Fruit fly (Drosophila melanogaster) whole organism, embryonic: ENCODE results near the gene CG17364.

Source experiments
- Aef1 ChIP-seq: fragments of 200-800 bp; sonication (Bioruptor generic); IDR thresholded peaks from 3 replicates; pipeline ENCODE4 v1.3.6; 2022; ENCODE audit warnings: missing biosample characterization, missing genetic modification characterization
- Asciz ChIP-seq: fragments of 200-800 bp; sonication (Bioruptor generic); optimal IDR thresholded peaks from 2 replicates; lab custom pipeline; 2017; ENCODE audit warnings: missing biosample characterization, mild to moderate bottlenecking, missing genetic modification characterization, missing genetic modification reagents
- Bgb ChIP-seq: fragments of 200-800 bp; sonication (Bioruptor generic); IDR thresholded peaks from 2 replicates; pipeline ENCODE4 v1.3.6; 2022; ENCODE audit warnings: missing biosample characterization, missing genetic modification characterization; ENCODE audit not compliant: partially characterized antibody
- CG10274 ChIP-seq: fragments of 200-800 bp; sonication (Bioruptor generic); optimal IDR thresholded peaks from 3 replicates; lab custom pipeline; 2017; ENCODE audit warnings: missing biosample characterization, mild to moderate bottlenecking, missing genetic modification characterization
- CG10321 ChIP-seq: fragments of 200-800 bp; sonication (Bioruptor generic); IDR thresholded peaks from 2 replicates; pipeline ENCODE4 v1.3.6; 2022; ENCODE audit warnings: missing biosample characterization, missing genetic modification characterization
- CG10366 ChIP-seq: fragments of 200-800 bp; sonication (Bioruptor generic); IDR thresholded peaks from 2 replicates; pipeline ENCODE4 v1.3.6; 2022; ENCODE audit warnings: missing biosample characterization, missing genetic modification characterization
- CG12659 ChIP-seq: fragments of 200-800 bp; sonication (Bioruptor generic); optimal IDR thresholded peaks from 3 replicates; lab custom pipeline; 2017; ENCODE audit warnings: mild to moderate bottlenecking, missing biosample characterization, missing genetic modification reagents, missing genetic modification characterization
- CG15514 ChIP-seq: fragments of 200-800 bp; sonication (Bioruptor generic); optimal IDR thresholded peaks from 3 replicates; lab custom pipeline; 2017; ENCODE audit warnings: missing biosample characterization, missing genetic modification characterization, mild to moderate bottlenecking, moderate library complexity, missing genetic modification reagents
- CG17328 ChIP-seq: fragments of 200-800 bp; sonication (Bioruptor generic); IDR thresholded peaks from 2 replicates; pipeline ENCODE4 v1.3.6; 2022; ENCODE audit warnings: missing biosample characterization, missing genetic modification characterization
- CG17361 ChIP-seq: fragments of 200-800 bp; sonication (Bioruptor generic); IDR thresholded peaks from 3 replicates; pipeline ENCODE4 v1.3.6; 2022; ENCODE audit warnings: missing biosample characterization, missing genetic modification characterization
- CG4424 ChIP-seq: fragments of 200-800 bp; sonication (Bioruptor generic); optimal IDR thresholded peaks from 3 replicates; lab custom pipeline; 2016; ENCODE audit warnings: missing biosample characterization, missing genetic modification characterization
- CG4617 ChIP-seq: fragments of 200-800 bp; sonication (Bioruptor generic); optimal IDR thresholded peaks from 3 replicates; lab custom pipeline; 2016; ENCODE audit warnings: missing biosample characterization, missing genetic modification characterization, borderline replicate concordance
- CG4730 ChIP-seq: fragments of 200-800 bp; sonication (Bioruptor generic); IDR thresholded peaks from 2 replicates; pipeline ENCODE4 v1.3.6; 2022; ENCODE audit warnings: missing biosample characterization, missing genetic modification characterization
- CG5245 ChIP-seq: fragments of 200-800 bp; sonication (Bioruptor generic); optimal IDR thresholded peaks from 3 replicates; lab custom pipeline; 2016; ENCODE audit warnings: missing biosample characterization, missing genetic modification characterization
- CG6654 ChIP-seq: fragments of 200-800 bp; sonication (Bioruptor generic); optimal IDR thresholded peaks from 2 replicates; lab custom pipeline; 2017; ENCODE audit warnings: missing biosample characterization, mild to moderate bottlenecking, missing genetic modification characterization
- CG6689 ChIP-seq: fragments of 200-800 bp; sonication (Bioruptor generic); IDR thresholded peaks from 2 replicates; pipeline ENCODE4 v1.3.6; 2022; ENCODE audit warnings: missing biosample characterization, missing genetic modification characterization
- CG6791 ChIP-seq: fragments of 200-800 bp; sonication (Bioruptor generic); IDR thresholded peaks from 3 replicates; pipeline ENCODE4 v1.3.6; 2022; ENCODE audit warnings: missing biosample characterization, missing genetic modification characterization; ENCODE audit not compliant: partially characterized antibody
- CG7556 ChIP-seq: fragments of 200-800 bp; sonication (Bioruptor generic); optimal IDR thresholded peaks from 2 replicates; lab custom pipeline; 2017; ENCODE audit warnings: missing biosample characterization, mild to moderate bottlenecking, missing genetic modification characterization
- CG7786 ChIP-seq: fragments of 200-800 bp; sonication (Bioruptor generic); optimal IDR thresholded peaks from 2 replicates; lab custom pipeline; 2016; ENCODE audit warnings: missing biosample characterization, missing genetic modification characterization
- CG7839 ChIP-seq: fragments of 200-800 bp; sonication (Bioruptor generic); optimal IDR thresholded peaks from 3 replicates; lab custom pipeline; 2018; ENCODE audit warnings: missing biosample characterization, mild to moderate bottlenecking, missing genetic modification characterization, moderate library complexity
- CG8944 ChIP-seq: fragments of 200-800 bp; sonication (Bioruptor generic); optimal IDR thresholded peaks from 3 replicates; lab custom pipeline; 2016; ENCODE audit warnings: missing biosample characterization, missing genetic modification characterization
- CG9876 ChIP-seq: fragments of 200-800 bp; sonication (Bioruptor generic); optimal IDR thresholded peaks from 2 replicates; lab custom pipeline; 2016; ENCODE audit warnings: missing biosample characterization, missing genetic modification characterization
- D ChIP-seq, 2 experiments: fragments of 200-800 bp in 1 of 2; fragments of >200 bp in 1 of 2; sonication (Bioruptor generic) in 1 of 2; optimal IDR thresholded peaks; 2 replicates in 1 of 2; 3 replicates in 1 of 2; lab custom pipeline; 2017; ENCODE audit warnings: mild to moderate bottlenecking in 1 of 2, missing biosample characterization in 1 of 2, missing genetic modification characterization in 1 of 2, missing genetic modification reagents in 1 of 2
- Deaf1 ChIP-seq: fragments of 200-800 bp; optimal IDR thresholded peaks from 3 replicates; lab custom pipeline; 2019; ENCODE audit warnings: missing biosample characterization, mild to moderate bottlenecking, missing genetic modification characterization, moderate library complexity
- Dip2 ChIP-seq: fragments of 200-800 bp; sonication (Bioruptor generic); IDR thresholded peaks from 2 replicates; pipeline ENCODE4 v1.3.6; 2022; ENCODE audit warnings: missing biosample characterization, missing genetic modification characterization
- Dref ChIP-seq: fragments of 200-800 bp; sonication (Bioruptor generic); IDR thresholded peaks from 2 replicates; pipeline ENCODE4 v1.3.6; 2022; ENCODE audit warnings: missing biosample characterization, missing genetic modification characterization
- HLHmδ ChIP-seq: fragments of 200-800 bp; sonication (Bioruptor generic); optimal IDR thresholded peaks from 2 replicates; lab custom pipeline; 2018; ENCODE audit warnings: missing biosample characterization, mild to moderate bottlenecking, missing genetic modification characterization, moderate library complexity
- Hr78 ChIP-seq, 2 experiments: fragments of 200-800 bp in 1 of 2; fragments of >200 bp in 1 of 2; sonication (Bioruptor generic) in 1 of 2; optimal IDR thresholded peaks; 2 replicates each; lab custom pipeline; 2017 to 2019; ENCODE audit warnings: missing biosample characterization in 2 of 2, missing genetic modification characterization in 2 of 2, mild to moderate bottlenecking in 1 of 2, moderate library complexity in 1 of 2
- MESR4 ChIP-seq: fragments of 200-800 bp; sonication (Bioruptor generic); optimal IDR thresholded peaks from 2 replicates; lab custom pipeline; 2018; ENCODE audit warnings: missing biosample characterization, mild to moderate bottlenecking, missing genetic modification characterization, moderate library complexity
- Neu2 ChIP-seq: fragments of 200-800 bp; sonication (Bioruptor generic); optimal IDR thresholded peaks from 3 replicates; lab custom pipeline; 2016; ENCODE audit warnings: missing biosample characterization, missing genetic modification characterization, borderline replicate concordance
- Tbp ChIP-seq: fragments of >200 bp; optimal IDR thresholded peaks from 2 replicates; lab custom pipeline; 2018; ENCODE audit warnings: missing biosample characterization, missing genetic modification characterization
- Trl ChIP-seq, 3 experiments: fragments of >200 bp in 2 of 3; fragments of 200-800 bp in 1 of 3; sonication (Bioruptor generic) in 1 of 3; optimal IDR thresholded peaks; 2 replicates in 1 of 3; 3 replicates in 2 of 3; lab custom pipeline; 2016 to 2017; ENCODE audit warnings: missing biosample characterization in 1 of 3, missing genetic modification characterization in 1 of 3
- ase ChIP-seq: fragments of 200-800 bp; sonication (Bioruptor generic); IDR thresholded peaks from 3 replicates; pipeline ENCODE4 v1.3.6; 2022; ENCODE audit warnings: missing biosample characterization, missing genetic modification characterization
- bowl ChIP-seq: fragments of 200-800 bp; sonication (Bioruptor generic); IDR thresholded peaks from 2 replicates; pipeline ENCODE4 v1.3.6; 2022; ENCODE audit warnings: missing biosample characterization, missing genetic modification characterization
- cato ChIP-seq: fragments of 200-800 bp; sonication (Bioruptor generic); optimal IDR thresholded peaks from 2 replicates; lab custom pipeline; 2016; ENCODE audit warnings: missing biosample characterization, missing genetic modification characterization, borderline replicate concordance
- cg ChIP-seq: fragments of 200-800 bp; sonication (Bioruptor generic); optimal IDR thresholded peaks from 3 replicates; lab custom pipeline; 2019; ENCODE audit warnings: missing biosample characterization, mild to moderate bottlenecking, missing genetic modification characterization, moderate library complexity
- cwo ChIP-seq: fragments of 200-800 bp; sonication (Bioruptor generic); optimal IDR thresholded peaks from 3 replicates; lab custom pipeline; 2017; ENCODE audit warnings: missing biosample characterization, missing genetic modification characterization, mild to moderate bottlenecking, moderate library complexity, missing genetic modification reagents
- gsb ChIP-seq: fragments of 200-800 bp; sonication (Bioruptor generic); IDR thresholded peaks from 2 replicates; pipeline ENCODE4 v1.3.6; 2022; ENCODE audit warnings: missing biosample characterization, missing genetic modification characterization
- h ChIP-seq: fragments of >200 bp; optimal IDR thresholded peaks from 2 replicates; lab custom pipeline; 2017
- hb ChIP-seq: fragments of 200-800 bp; sonication (Bioruptor generic); IDR thresholded peaks from 3 replicates; pipeline ENCODE4 v1.3.6; 2022; ENCODE audit warnings: missing biosample characterization, missing genetic modification characterization; ENCODE audit not compliant: partially characterized antibody
- hbn ChIP-seq: fragments of 200-800 bp; sonication (Bioruptor generic); IDR thresholded peaks from 2 replicates; pipeline ENCODE4 v1.3.6; 2022; ENCODE audit warnings: missing biosample characterization, missing genetic modification characterization; ENCODE audit not compliant: partially characterized antibody
- mirr ChIP-seq: fragments of 200-800 bp; sonication (Bioruptor generic); optimal IDR thresholded peaks from 3 replicates; lab custom pipeline; 2018; ENCODE audit warnings: missing biosample characterization, mild to moderate bottlenecking, missing genetic modification characterization
- nom ChIP-seq: fragments of 200-800 bp; sonication (Bioruptor generic); optimal IDR thresholded peaks from 2 replicates; lab custom pipeline; 2017; ENCODE audit warnings: missing biosample characterization, missing genetic modification characterization, mild to moderate bottlenecking, moderate library complexity, missing genetic modification reagents
- oc ChIP-seq: fragments of 200-800 bp; sonication (Bioruptor generic); optimal IDR thresholded peaks from 2 replicates; lab custom pipeline; 2018; ENCODE audit warnings: missing biosample characterization, mild to moderate bottlenecking, missing genetic modification characterization, moderate library complexity
- pho ChIP-seq: fragments of 200-800 bp; sonication (Bioruptor generic); optimal IDR thresholded peaks from 2 replicates; lab custom pipeline; 2016; ENCODE audit warnings: missing biosample characterization, missing genetic modification characterization
- tio ChIP-seq: fragments of 200-800 bp; sonication (Bioruptor generic); optimal IDR thresholded peaks from 2 replicates; lab custom pipeline; 2017; ENCODE audit warnings: missing biosample characterization, missing genetic modification characterization, inconsistent platforms
- toy ChIP-seq: fragments of 200-800 bp; sonication (Bioruptor generic); IDR thresholded peaks from 2 replicates; pipeline ENCODE4 v1.3.6; 2022; ENCODE audit warnings: missing biosample characterization, missing genetic modification characterization
- unc-4 ChIP-seq: fragments of 200-800 bp; sonication (Bioruptor generic); IDR thresholded peaks from 2 replicates; pipeline ENCODE4 v1.3.6; 2022; ENCODE audit warnings: missing biosample characterization, missing genetic modification characterization; ENCODE audit not compliant: partially characterized antibody

Gene CG17364

dm6 chr3L:14004963-14005458 lies 11.8 kb upstream of the CG17364 start (continued):
- TF ChIP-seq cg (GFP tag; lab: Kevin White, UChicago) (peak; percentile 92), cato (GFP tag; lab: Kevin White, UChicago) (peak; percentile 91), Dref (GFP tag; lab: Robert Waterston, UW) (no peak), h (lab: Kevin White, UChicago) (no peak), Trl (optimal IDR thresholded peaks at IDR 0.05; lab: Kevin White, UChicago) (no peak), Trl (GFP tag; optimal IDR thresholded peaks at IDR 0.05; lab: Kevin White, UChicago) (peak; percentile 96), MESR4 (GFP tag; lab: Kevin White, UChicago) (peak; percentile 44), bowl (GFP tag; lab: Robert Waterston, UW) (peak; percentile 93), CG6654 (GFP tag; lab: Kevin White, UChicago) (peak; percentile 83), gsb (GFP tag; lab: Robert Waterston, UW) (peak; percentile 83), Asciz (GFP tag; lab: Kevin White, UChicago) (peak; percentile 93), CG15514 (GFP tag; lab: Kevin White, UChicago) (peak; percentile 91), toy (GFP tag; lab: Robert Waterston, UW) (no peak), nom (GFP tag; lab: Kevin White, UChicago) (peak; percentile 93), CG4617 (GFP tag; lab: Kevin White, UChicago) (no peak), Dip2 (GFP tag; lab: Robert Waterston, UW) (no peak; the same call in 1 of the 2 replicates), CG7839 (peak; percentile 96), Bgb (GFP tag; lab: Robert Waterston, UW) (peak; percentile 55; the same call in 1 of the 2 replicates), Neu2 (GFP tag; lab: Kevin White, UChicago) (peak; percentile 58), unc-4 (GFP tag; lab: Robert Waterston, UW) (0 out of 2 replicates have a peak, but pooled peaks have one; percentile 25), CG9876 (peak; percentile 87), Deaf1 (tag; lab: Kevin White, UChicago) (peak; percentile 73), D (optimal IDR thresholded peaks at IDR 0.05; lab: Kevin White, UChicago) (no peak), D (GFP tag; optimal IDR thresholded peaks at IDR 0.05; lab: Kevin White, UChicago) (peak; percentile 94), CG4424 (GFP tag; lab: Kevin White, UChicago) (peak; percentile 94), cwo (GFP tag; lab: Kevin White, UChicago) (peak; percentile 91), hbn (GFP tag; lab: Robert Waterston, UW) (no peak), Tbp (GFP tag; lab: Kevin White, UChicago) (no peak), CG5245 (GFP tag; lab: Kevin White, UChicago) (peak; percentile 92), CG10274 (GFP tag; lab: Kevin White, UChicago) (peak; percentile 81), tio (GFP tag; lab: Kevin White, UChicago) (no peak), oc (tag; lab: Kevin White, UChicago) (peak; percentile 97), CG17328 (peak; percentile 97), CG12659 (GFP tag; lab: Kevin White, UChicago) (peak; percentile 96), ase (GFP tag; lab: Robert Waterston, UW) (peak; percentile 90), CG8944 (GFP tag; lab: Kevin White, UChicago) (peak; percentile 96), pho (GFP tag; lab: Kevin White, UChicago) (peak; percentile 94), CG7786 (GFP tag; lab: Kevin White, UChicago) (peak; percentile 97), Aef1 (GFP tag; lab: Robert Waterston, UW) (peak; percentile 98), Hr78 (GFP tag; optimal IDR thresholded peaks at IDR 0.05; lab: Kevin White, UChicago) (peak in 1 of 2 experiments; percentile 82), CG17361 (GFP tag; lab: Robert Waterston, UW) (peak; percentile 96), HLHmδ (GFP tag; lab: Kevin White, UChicago) (no peak), CG6689 (GFP tag; lab: Robert Waterston, UW) (peak; percentile 93), mirr (peak; percentile 88), hb (GFP tag; lab: Robert Waterston, UW) (no peak), CG10366 (GFP tag; lab: Robert Waterston, UW) (peak; percentile 97), CG6791 (GFP tag; lab: Robert Waterston, UW) (no peak), CG7556 (peak; percentile 93), CG4730 (peak; percentile 91), CG10321 (GFP tag; lab: Robert Waterston, UW) (peak; percentile 86)
